Worm (Caenorhabditis elegans) whole organism, mixed stage, embryonic: Measurements from ENCODE around the gene C08B6.11.

Source experiments
- M03D4.4 ChIP-seq: sonication (generic microtip); optimal IDR thresholded peaks from 2 replicates; lab custom pipeline; 2017; ENCODE audit warnings: mild to moderate bottlenecking, missing genetic modification characterization, missing compliant biosample characterization
- bed-3 ChIP-seq: fragments of 200-800 bp; sonication (Bioruptor generic); optimal IDR thresholded peaks from 3 replicates; lab custom pipeline; 2018; ENCODE audit warnings: mild to moderate bottlenecking, missing genetic modification characterization, moderate library complexity, missing compliant biosample characterization
- blmp-1 ChIP-seq: fragments of 150-350 bp; optimal IDR thresholded peaks from 2 replicates; lab custom pipeline; 2014; ENCODE audit warnings: missing biosample characterization, missing genetic modification characterization
- ceh-39 ChIP-seq: fragments of 150-350 bp; optimal IDR thresholded peaks from 2 replicates; lab custom pipeline; 2014; ENCODE audit warnings: missing biosample characterization, missing genetic modification characterization
- ceh-43 ChIP-seq: fragments of 200-800 bp; sonication (Bioruptor generic); optimal IDR thresholded peaks from 2 replicates; lab custom pipeline; 2018; ENCODE audit warnings: mild to moderate bottlenecking, missing genetic modification characterization, moderate library complexity, missing compliant biosample characterization
- ceh-83 ChIP-seq: fragments of 200-800 bp; sonication (Bioruptor generic); optimal IDR thresholded peaks from 2 replicates; lab custom pipeline; 2018; ENCODE audit warnings: mild to moderate bottlenecking, missing genetic modification characterization, missing compliant biosample characterization
- ces-1 ChIP-seq: fragments of 150-350 bp; optimal IDR thresholded peaks from 2 replicates; lab custom pipeline; 2014; ENCODE audit warnings: missing biosample characterization, missing genetic modification reagents, missing genetic modification characterization
- drap-1 ChIP-seq: fragments of 200-800 bp; sonication (Bioruptor generic); optimal IDR thresholded peaks from 3 replicates; lab custom pipeline; 2018; ENCODE audit warnings: mild to moderate bottlenecking, missing genetic modification characterization, missing compliant biosample characterization
- elt-1 ChIP-seq: sonication (generic microtip); optimal IDR thresholded peaks from 2 replicates; lab custom pipeline; 2017; ENCODE audit warnings: missing genetic modification characterization, mild to moderate bottlenecking, missing compliant biosample characterization, antibody characterized with exemption, moderate library complexity, borderline replicate concordance; ENCODE audit not compliant: insufficient read depth
- elt-3 ChIP-seq: fragments of 150-350 bp; optimal IDR thresholded peaks from 2 replicates; lab custom pipeline; 2014; ENCODE audit warnings: missing biosample characterization, missing genetic modification characterization
- flh-1 ChIP-seq: fragments of 200-800 bp; sonication (Bioruptor generic); optimal IDR thresholded peaks from 2 replicates; lab custom pipeline; 2018; ENCODE audit warnings: mild to moderate bottlenecking, missing genetic modification characterization, moderate library complexity, missing compliant biosample characterization
- hlh-1 ChIP-seq: fragments of 150-350 bp; optimal IDR thresholded peaks from 2 replicates; lab custom pipeline; 2014; ENCODE audit warnings: missing biosample characterization, missing genetic modification reagents, missing genetic modification characterization
- lin-13 ChIP-seq: fragments of 150-350 bp; optimal IDR thresholded peaks from 2 replicates; lab custom pipeline; 2014; ENCODE audit warnings: missing biosample characterization, missing genetic modification characterization
- lin-32 ChIP-seq: fragments of 200-800 bp; sonication (Bioruptor generic); optimal IDR thresholded peaks from 2 replicates; lab custom pipeline; 2018; ENCODE audit warnings: mild to moderate bottlenecking, missing genetic modification characterization, missing compliant biosample characterization
- lsy-2 ChIP-seq: fragments of 150-350 bp; optimal IDR thresholded peaks from 2 replicates; lab custom pipeline; 2014; ENCODE audit warnings: missing biosample characterization, missing genetic modification characterization
- mab-5 ChIP-seq: fragments of 150-350 bp; optimal IDR thresholded peaks from 2 replicates; lab custom pipeline; 2014; ENCODE audit warnings: missing biosample characterization, missing genetic modification characterization
- mep-1 ChIP-seq: fragments of 150-350 bp; optimal IDR thresholded peaks from 2 replicates; lab custom pipeline; 2017; ENCODE audit warnings: missing biosample characterization, missing genetic modification reagents, missing genetic modification characterization, inconsistent platforms
- mls-2 ChIP-seq: sonication (generic microtip); optimal IDR thresholded peaks from 2 replicates; lab custom pipeline; 2016; ENCODE audit warnings: mild to moderate bottlenecking, missing genetic modification characterization, moderate library complexity, missing compliant biosample characterization
- nhr-12 ChIP-seq: fragments of 150-350 bp; optimal IDR thresholded peaks from 2 replicates; lab custom pipeline; 2014; ENCODE audit warnings: missing biosample characterization, missing genetic modification characterization
- nhr-2 ChIP-seq: fragments of 150-350 bp; optimal IDR thresholded peaks from 2 replicates; lab custom pipeline; 2014; ENCODE audit warnings: missing biosample characterization, missing genetic modification characterization
- nhr-76 ChIP-seq: sonication (generic microtip); optimal IDR thresholded peaks from 2 replicates; lab custom pipeline; 2017; ENCODE audit warnings: missing biosample characterization, missing genetic modification characterization
- pha-4 ChIP-seq: fragments of 150-350 bp; optimal IDR thresholded peaks from 2 replicates; lab custom pipeline; 2018; ENCODE audit warnings: missing biosample characterization, missing genetic modification reagents, missing genetic modification characterization
- sem-2 ChIP-seq: fragments of 200-800 bp; sonication (Bioruptor generic); optimal IDR thresholded peaks from 2 replicates; lab custom pipeline; 2018; ENCODE audit warnings: mild to moderate bottlenecking, missing genetic modification characterization, missing compliant biosample characterization
- sptf-1 ChIP-seq: sonication (generic microtip); optimal IDR thresholded peaks from 2 replicates; lab custom pipeline; 2017; ENCODE audit warnings: mild to moderate bottlenecking, missing genetic modification characterization, moderate library complexity, missing compliant biosample characterization
- tbx-8 ChIP-seq: fragments of 200-800 bp; sonication (Bioruptor generic); optimal IDR thresholded peaks from 2 replicates; lab custom pipeline; 2018; ENCODE audit warnings: mild to moderate bottlenecking, missing genetic modification characterization, moderate library complexity, missing compliant biosample characterization
- unc-120 ChIP-seq: sonication (generic microtip); optimal IDR thresholded peaks from 2 replicates; lab custom pipeline; 2017; ENCODE audit warnings: missing genetic modification characterization, missing compliant biosample characterization; ENCODE audit not compliant: poor library complexity, severe bottlenecking
- unc-39 ChIP-seq: fragments of 150-350 bp; optimal IDR thresholded peaks from 2 replicates; lab custom pipeline; 2014; ENCODE audit warnings: missing biosample characterization, missing genetic modification characterization
- zip-8 ChIP-seq: fragments of 150-350 bp; optimal IDR thresholded peaks from 2 replicates; lab custom pipeline; 2014; ENCODE audit warnings: missing biosample characterization, missing genetic modification characterization

C08B6.11 gene

DNA sequence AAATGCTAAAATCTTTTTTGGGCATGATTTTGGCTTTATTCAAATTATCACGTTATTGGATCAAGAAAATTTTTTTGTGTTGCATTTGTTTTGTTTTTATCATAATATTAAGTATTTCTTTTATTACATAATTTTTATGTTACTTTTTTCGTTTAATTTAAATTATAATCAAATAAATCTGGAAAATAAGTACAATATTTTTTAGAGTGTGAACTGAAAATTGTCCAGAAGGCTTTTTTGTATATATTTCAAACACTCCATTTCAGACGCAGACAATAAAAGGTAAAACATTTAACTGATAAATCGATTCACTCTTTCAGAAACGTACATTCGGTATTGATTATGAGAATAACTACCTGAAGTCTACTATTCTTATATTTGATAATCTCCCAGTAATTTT lies at the start of gene C08B6.11:
TSS of gene C08B6.11 (plus strand) at position 301 of the 400 bp plus-strand sequence.
- TF ChIP-seq mep-1 (no peak), sptf-1 (no peak), mab-5 (tag; lab: Kevin White, UChicago) (no peak), bed-3 (GFP tag; lab: Kevin White, UChicago) (no peak), nhr-12 (tag; lab: Kevin White, UChicago) (no peak)

- no peak for TF ChIP-seq hlh-1 (tag; lab: Kevin White, UChicago)
- TF ChIP-seq lsy-2, result no peak
These were observed 48.7 kb upstream of the C08B6.11 start for ce11 chrV:10058748-10059147.

- TF ChIP-seq nhr-12 (tag; lab: Kevin White, UChicago) (no peak), lin-13 (tag; lab: Kevin White, UChicago) (no peak), sptf-1 (no peak), sem-2 (GFP tag; lab: Kevin White, UChicago) (no peak), hlh-1 (tag; lab: Kevin White, UChicago) (peak; percentile 68), ceh-43 (no peak), mep-1 (no peak), ceh-83 (no peak), tbx-8 (no peak), unc-120 (peak; percentile 4), flh-1 (GFP tag; lab: Kevin White, UChicago) (no peak), mls-2 (tag; lab: Kevin White, UChicago) (no peak), mab-5 (tag; lab: Kevin White, UChicago) (no peak), lsy-2 (no peak)
These were observed 47.4 kb upstream of the C08B6.11 start for ce11 chrV:10060039-10060438.

- TF ChIP-seq lin-13 (tag; lab: Kevin White, UChicago) (no peak), ceh-39 (tag; lab: Kevin White, UChicago) (no peak), unc-39 (tag; lab: Kevin White, UChicago) (no peak), mep-1 (no peak), zip-8 (no peak), blmp-1 (tag; lab: Kevin White, UChicago) (no peak), mls-2 (tag; lab: Kevin White, UChicago) (no peak)
These were observed 43.2 kb upstream of the C08B6.11 start, which contains the start of gene fipr-13 for ce11 chrV:10064221-10064620. Gene fipr-13 (plus strand): TSS chrV:10064521.

DNA sequence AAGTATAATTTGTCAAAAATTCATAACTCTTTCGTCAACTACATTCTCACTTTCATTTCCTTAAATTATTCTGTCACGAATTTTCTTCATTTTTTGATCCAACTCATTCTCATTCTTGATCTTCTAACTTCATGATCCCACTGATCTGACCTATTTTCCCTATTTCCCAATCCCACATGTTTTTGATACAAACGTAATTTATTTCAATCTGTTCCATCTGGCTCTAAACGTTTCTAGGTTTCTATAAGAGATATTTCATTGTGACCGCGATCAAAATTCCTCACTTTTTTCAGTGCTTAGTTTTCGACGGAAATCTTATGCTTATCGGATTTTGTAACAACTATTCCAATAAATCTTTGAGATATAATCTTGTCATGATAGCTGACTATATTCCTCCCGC lies 41.7 kb upstream of the C08B6.11 start:
- no peak for TF ChIP-seq elt-3 (tag; lab: Kevin White, UChicago)
- no peak for TF ChIP-seq hlh-1 (tag; lab: Kevin White, UChicago)
- TF ChIP-seq elt-1 (tag; lab: Kevin White, UChicago), result no peak
- TF ChIP-seq sem-2 (GFP tag; lab: Kevin White, UChicago), result no peak
- no peak for TF ChIP-seq nhr-76 (tag; lab: Kevin White, UChicago)
- no peak for TF ChIP-seq mep-1
- TF ChIP-seq M03D4.4 (tag; lab: Kevin White, UChicago), result no peak
- no peak for TF ChIP-seq sptf-1
- TF ChIP-seq mab-5 (tag; lab: Kevin White, UChicago), result no peak
- no peak for TF ChIP-seq pha-4 (tag; lab: Kevin White, UChicago)
- no peak for TF ChIP-seq zip-8
- no peak for TF ChIP-seq drap-1
- TF ChIP-seq, all 35 proteins: peak for 0

ce11 chrV:10066769-10067168 lies 40.6 kb upstream of the C08B6.11 start, which contains the start of gene npr-39:
Gene npr-39 (plus strand): TSS chrV:10067069.
- TF ChIP-seq nhr-2 (tag; lab: Kevin White, UChicago) (no peak), unc-120 (no peak), ces-1 (GFP tag; lab: Kevin White, UChicago) (no peak), nhr-12 (tag; lab: Kevin White, UChicago) (no peak), zip-8 (no peak), sem-2 (GFP tag; lab: Kevin White, UChicago) (no peak), bed-3 (GFP tag; lab: Kevin White, UChicago) (no peak), M03D4.4 (tag; lab: Kevin White, UChicago) (no peak), lin-32 (no peak), elt-3 (tag; lab: Kevin White, UChicago) (no peak), elt-1 (tag; lab: Kevin White, UChicago) (no peak), ceh-43 (no peak)
